Fruit fly (Drosophila melanogaster) Kc167 (cell line): ENCODE data around the gene Cpr100A.

Experiments
- Myc ChIP-seq: fragments of >200 bp; optimal IDR thresholded peaks from 2 replicates; lab custom pipeline; 2017; ENCODE audit warnings: missing external identifiers
- Sin3A ChIP-seq: fragments of >200 bp; optimal IDR thresholded peaks from 2 replicates; lab custom pipeline; 2018; ENCODE audit warnings: missing external identifiers
- h ChIP-seq: fragments of >200 bp; optimal IDR thresholded peaks from 3 replicates; lab custom pipeline; 2018; ENCODE audit warnings: missing external identifiers
- insv ChIP-seq: fragments of >200 bp; optimal IDR thresholded peaks from 3 replicates; lab custom pipeline; 2018; ENCODE audit warnings: missing external identifiers
- psq ChIP-seq: fragments of >200 bp; optimal IDR thresholded peaks from 2 replicates; lab custom pipeline; 2017; ENCODE audit warnings: missing external identifiers
- ttk ChIP-seq: sonication (Bioruptor generic); optimal IDR thresholded peaks from 2 replicates; lab custom pipeline; 2017; ENCODE audit warnings: missing external identifiers

Gene Cpr100A

dm6 chr3R:30888550-30889259 lies 21.4 kb downstream of the Cpr100A start, which contains the start of gene Sap-r:
TSS of gene Sap-r (minus strand) at chr3R:30889062.
- TF ChIP-seq Sin3A (lab: Kevin White, UChicago) = no peak
- TF ChIP-seq h (lab: Kevin White, UChicago) = no peak
- TF ChIP-seq insv (lab: Kevin White, UChicago) = no peak
- TF ChIP-seq ttk (lab: Kevin White, UChicago) = no peak
- TF ChIP-seq psq (lab: Kevin White, UChicago) = no peak
- no peak for TF ChIP-seq Myc (lab: Kevin White, UChicago)

- TF ChIP-seq psq (lab: Kevin White, UChicago) (no peak), h (lab: Kevin White, UChicago) (no peak), Sin3A (lab: Kevin White, UChicago) (no peak), ttk (lab: Kevin White, UChicago) (no peak), Myc (lab: Kevin White, UChicago) (no peak), insv (lab: Kevin White, UChicago) (no peak)
Observed at dm6 chr3R:30890045-30890444, 22.7 kb downstream of the Cpr100A start.

DNA sequence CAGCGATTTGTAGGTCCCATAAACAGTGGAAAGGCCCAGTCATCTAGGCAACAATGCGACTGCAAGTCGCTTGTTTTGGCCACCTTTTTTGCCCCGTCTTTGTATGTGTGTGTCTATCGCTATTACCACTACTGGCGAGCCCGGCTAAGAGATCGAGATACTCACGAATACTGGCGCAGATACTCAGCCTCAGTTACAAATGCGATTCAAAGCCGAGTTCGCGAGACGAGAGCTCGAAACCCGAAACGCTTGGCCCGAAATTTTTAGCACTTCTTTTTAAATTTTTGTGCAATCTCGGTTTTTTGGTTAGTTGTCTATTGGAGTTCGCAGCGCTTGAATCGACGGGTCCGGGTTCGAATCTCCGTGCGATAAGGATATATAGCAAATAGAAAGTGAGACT lies 26.4 kb downstream of the Cpr100A start, which contains the start of gene Cyp4c3:
Cyp4c3 (plus strand) TSS at position 301 of the 400 bp plus-strand sequence.
- TF ChIP-seq Sin3A (lab: Kevin White, UChicago) (no peak), ttk (lab: Kevin White, UChicago) (no peak), Myc (lab: Kevin White, UChicago) (no peak), h (lab: Kevin White, UChicago) (no peak), psq (lab: Kevin White, UChicago) (no peak), insv (lab: Kevin White, UChicago) (no peak)

- TF ChIP-seq Myc (lab: Kevin White, UChicago) (no peak), Sin3A (lab: Kevin White, UChicago) (no peak), ttk (lab: Kevin White, UChicago) (no peak), h (lab: Kevin White, UChicago) (no peak), psq (lab: Kevin White, UChicago) (no peak)
Observed at dm6 chr3R:30902061-30902460, 34.7 kb downstream of the Cpr100A start, which contains the start of gene CG33483. TSS of gene CG33483 (minus strand) at chr3R:30902161.

- TF ChIP-seq h (lab: Kevin White, UChicago) (no peak), psq (lab: Kevin White, UChicago) (no peak), ttk (lab: Kevin White, UChicago) (no peak), Myc (lab: Kevin White, UChicago) (no peak), insv (lab: Kevin White, UChicago) (no peak), Sin3A (lab: Kevin White, UChicago) (no peak)
Observed at dm6 chr3R:30903994-30904393, 36.7 kb downstream of the Cpr100A start.

dm6 chr3R:30909032-30909431 lies 41.7 kb downstream of the Cpr100A start:
- no peak for TF ChIP-seq Sin3A (lab: Kevin White, UChicago)

dm6 chr3R:30909840-30910239 lies 42.5 kb downstream of the Cpr100A start:
- TF ChIP-seq psq (lab: Kevin White, UChicago) (no peak), Sin3A (lab: Kevin White, UChicago) (no peak), h (lab: Kevin White, UChicago) (no peak), ttk (lab: Kevin White, UChicago) (no peak), insv (lab: Kevin White, UChicago) (no peak), Myc (lab: Kevin White, UChicago) (no peak)

dm6 chr3R:30912402-30912801 lies 45.1 kb downstream of the Cpr100A start, which contains the start of gene Ptx1:
TSS of gene Ptx1 (plus strand) at chr3R:30912754.
- TF ChIP-seq Myc (lab: Kevin White, UChicago) (no peak), insv (lab: Kevin White, UChicago) (no peak)

DNA sequence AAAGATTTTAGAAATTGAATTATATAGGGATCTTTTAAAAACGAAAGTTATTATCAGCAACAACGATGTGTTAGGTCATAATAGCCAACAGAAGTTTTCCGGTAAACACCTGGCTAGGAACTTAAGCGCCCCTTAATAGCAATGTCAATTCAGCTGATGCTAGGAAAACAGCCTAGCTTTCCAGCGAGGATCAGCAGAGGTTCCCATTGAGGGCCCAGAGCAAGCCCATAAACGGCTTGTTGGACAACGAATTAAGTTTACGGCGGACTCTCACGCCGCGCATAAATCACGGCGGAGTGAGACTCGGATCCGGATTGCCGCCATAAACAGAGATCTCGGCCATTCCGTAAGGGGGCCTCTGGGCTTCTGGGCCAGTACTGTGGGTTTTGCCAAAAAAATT lies 46.4 kb downstream of the Cpr100A start:
- no peak for TF ChIP-seq Myc (lab: Kevin White, UChicago)
- TF ChIP-seq psq (lab: Kevin White, UChicago) = no peak
- TF ChIP-seq insv (lab: Kevin White, UChicago) = no peak
- no peak for TF ChIP-seq ttk (lab: Kevin White, UChicago)
- TF ChIP-seq Sin3A (lab: Kevin White, UChicago) = no peak
- TF ChIP-seq h (lab: Kevin White, UChicago) = no peak

- TF ChIP-seq h (lab: Kevin White, UChicago) = no peak
- no peak for TF ChIP-seq ttk (lab: Kevin White, UChicago)
- TF ChIP-seq insv (lab: Kevin White, UChicago) = no peak
- no peak for TF ChIP-seq Sin3A (lab: Kevin White, UChicago)
- TF ChIP-seq Myc (lab: Kevin White, UChicago) = no peak
- no peak for TF ChIP-seq psq (lab: Kevin White, UChicago)
Observed at dm6 chr3R:30915235-30915634, 47.9 kb downstream of the Cpr100A start.

dm6 chr3R:30916024-30916423 lies 48.7 kb downstream of the Cpr100A start:
- TF ChIP-seq Sin3A (lab: Kevin White, UChicago) (no peak), insv (lab: Kevin White, UChicago) (no peak)
